Worm (Caenorhabditis elegans): Measurements from ENCODE around the gene vps-45.

vps-45 gene

ce11 chrX:952557-953083 is 22.0 kb downstream of the vps-45 start:
- TF ChIP-seq tbx-2 (tag; optimal IDR thresholded peaks at IDR 0.05) (peak; percentile 10), nfya-1 (tag; optimal IDR thresholded peaks at IDR 0.05) (peak; percentile 42), ceh-34 (tag; optimal IDR thresholded peaks at IDR 0.05) (peak; percentile 43), elt-2 (tag; optimal IDR thresholded peaks at IDR 0.05) (no peak), zip-5 (tag; optimal IDR thresholded peaks at IDR 0.05) (no peak), ref-2 (tag; optimal IDR thresholded peaks at IDR 0.05) (no peak), ceh-48 (tag; optimal IDR thresholded peaks at IDR 0.05) (peak; percentile 41), hlh-15 (tag; optimal IDR thresholded peaks at IDR 0.05) (no peak), pat-9 (tag; optimal IDR thresholded peaks at IDR 0.05) (no peak), nhr-232 (tag; optimal IDR thresholded peaks at IDR 0.05) (no peak), tbx-7 (tag; optimal IDR thresholded peaks at IDR 0.05) (no peak), ceh-31 (tag; optimal IDR thresholded peaks at IDR 0.05) (peak; percentile 70), hlh-6 (tag; optimal IDR thresholded peaks at IDR 0.05) (no peak), unc-42 (tag; optimal IDR thresholded peaks at IDR 0.05) (peak; percentile 75), ceh-19 (GFP tag; optimal IDR thresholded peaks at IDR 0.05) (no peak), C38D4.7 (GFP tag; optimal IDR thresholded peaks at IDR 0.05) (no peak), sox-2 (GFP tag; IDR thresholded peaks at IDR 0.05) (no peak), Y22D7AL.16 (tag; optimal IDR thresholded peaks at IDR 0.05) (no peak), fkh-10 (GFP tag; optimal IDR thresholded peaks at IDR 0.05) (peak; percentile 12)

DNA sequence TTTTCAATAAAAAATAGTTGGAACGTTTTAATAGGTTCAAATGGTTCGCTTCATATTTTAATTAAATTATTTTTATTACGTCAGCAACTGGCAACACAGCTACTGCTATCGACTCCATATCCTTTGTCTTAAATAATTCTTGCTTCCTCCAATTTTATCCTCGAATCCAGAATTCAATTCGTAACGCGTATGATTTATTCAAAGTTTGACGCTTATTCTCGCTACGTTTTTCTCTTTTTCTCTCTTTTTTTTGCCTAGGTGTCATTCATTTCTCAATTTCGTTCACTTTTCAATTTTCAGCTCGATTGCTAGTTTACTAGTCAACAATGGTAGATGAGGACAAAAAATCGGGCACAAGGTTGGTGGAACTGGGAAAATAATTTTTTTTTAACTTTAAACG is 24.2 kb downstream of the vps-45 start, which contains the start of gene arr-1:
TSS of gene arr-1 (plus strand) at position 301 of the 400 bp plus-strand sequence.
- TF ChIP-seq pat-9 (tag; optimal IDR thresholded peaks at IDR 0.05) (no peak), T23F11.4 (GFP tag; optimal IDR thresholded peaks at IDR 0.05) (no peak), fkh-6 (tag; optimal IDR thresholded peaks at IDR 0.05) (no peak), sox-2 (GFP tag; IDR thresholded peaks at IDR 0.05) (no peak), ceh-45 (GFP tag; IDR thresholded peaks at IDR 0.05) (no peak), zip-5 (tag; optimal IDR thresholded peaks at IDR 0.05) (no peak), F13H6.1 (tag; optimal IDR thresholded peaks at IDR 0.05) (no peak), lim-6 (tag; optimal IDR thresholded peaks at IDR 0.05) (no peak), ref-2 (tag; optimal IDR thresholded peaks at IDR 0.05) (no peak), ceh-24 (tag; optimal IDR thresholded peaks at IDR 0.05) (no peak), unc-86 (tag; optimal IDR thresholded peaks at IDR 0.05) (no peak)

ce11 chrX:949466-949865 is 25.2 kb downstream of the vps-45 start:
- TF ChIP-seq pax-1 (tag; optimal IDR thresholded peaks at IDR 0.05): peak; percentile 58
- peak; percentile 27 for TF ChIP-seq ceh-48 (tag; optimal IDR thresholded peaks at IDR 0.05)
- TF ChIP-seq C08G9.2 (tag; optimal IDR thresholded peaks at IDR 0.05): peak; percentile 66
- peak; percentile 29 for TF ChIP-seq pha-2 (tag; optimal IDR thresholded peaks at IDR 0.05)
- no peak for TF ChIP-seq ceh-9 (tag; optimal IDR thresholded peaks at IDR 0.05)
- TF ChIP-seq pha-4 (tag; optimal IDR thresholded peaks at IDR 0.05): no peak
- peak; percentile 15 for TF ChIP-seq lin-11 (tag; optimal IDR thresholded peaks at IDR 0.05)
- peak; percentile 97 for TF ChIP-seq ceh-31 (tag; optimal IDR thresholded peaks at IDR 0.05)
- peak; percentile 79 for TF ChIP-seq hlh-30 (tag; optimal IDR thresholded peaks at IDR 0.05; ENCODE audit: insufficient read depth)
- peak; percentile 53 for TF ChIP-seq lim-6 (tag; optimal IDR thresholded peaks at IDR 0.05)
- TF ChIP-seq K09A11.1 (tag; optimal IDR thresholded peaks at IDR 0.05; ENCODE audit: insufficient read depth): peak; percentile 32
- peak; percentile 57 for TF ChIP-seq hlh-6 (tag; optimal IDR thresholded peaks at IDR 0.05)
- TF ChIP-seq zip-5 (tag; optimal IDR thresholded peaks at IDR 0.05): no peak
- peak; percentile 74 for TF ChIP-seq pat-9 (tag; optimal IDR thresholded peaks at IDR 0.05)
- peak; percentile 79 for TF ChIP-seq ceh-14 (tag; optimal IDR thresholded peaks at IDR 0.05)
- TF ChIP-seq ceh-19 (GFP tag; optimal IDR thresholded peaks at IDR 0.05): peak; percentile 79
- peak; percentile 28 for TF ChIP-seq ceh-22 (tag; optimal IDR thresholded peaks at IDR 0.05)
- TF ChIP-seq ttx-3 (tag; optimal IDR thresholded peaks at IDR 0.05): peak; percentile 59
- TF ChIP-seq hlh-8 (tag; optimal IDR thresholded peaks at IDR 0.05): peak; percentile 17
- TF ChIP-seq fax-1 (tag; optimal IDR thresholded peaks at IDR 0.05): peak; percentile 56
- peak; percentile 7 for TF ChIP-seq Y22D7AL.16 (tag; optimal IDR thresholded peaks at IDR 0.05)
- TF ChIP-seq odd-2 (tag; optimal IDR thresholded peaks at IDR 0.05): no peak
- no peak for TF ChIP-seq ahr-1 (tag; optimal IDR thresholded peaks at IDR 0.05)
- peak; percentile 95 for TF ChIP-seq ceh-30 (tag; optimal IDR thresholded peaks at IDR 0.05)
- TF ChIP-seq syd-9 (tag; optimal IDR thresholded peaks at IDR 0.05): peak; percentile 80
- TF ChIP-seq rnt-1 (tag; optimal IDR thresholded peaks at IDR 0.05): peak; percentile 96
- peak; percentile 56 for TF ChIP-seq sox-2 (GFP tag; IDR thresholded peaks at IDR 0.05)
- no peak for TF ChIP-seq dmd-4 (tag; optimal IDR thresholded peaks at IDR 0.05; ENCODE audit: borderline replicate concordance)
- TF ChIP-seq nhr-11 (tag; optimal IDR thresholded peaks at IDR 0.05): no peak
- no peak for TF ChIP-seq ama-1 (optimal IDR thresholded peaks at IDR 0.05)
- TF ChIP-seq F13H6.1 (tag; optimal IDR thresholded peaks at IDR 0.05): peak; percentile 47
- peak; percentile 90 for TF ChIP-seq fkh-10 (GFP tag; optimal IDR thresholded peaks at IDR 0.05)
- no peak for TF ChIP-seq mec-3 (tag; optimal IDR thresholded peaks at IDR 0.05; ENCODE audit: borderline replicate concordance)
